Fruit fly (Drosophila melanogaster) whole organism, adult: ENCODE measurements around the gene Pburs.

Experiments
- CG11617 ChIP-seq: fragments of 200-800 bp; sonication (Bioruptor generic); optimal IDR thresholded peaks from 2 replicates; lab custom pipeline; 2017; ENCODE audit warnings: mild to moderate bottlenecking, missing biosample characterization, missing genetic modification reagents, missing genetic modification characterization
- CG12768 ChIP-seq: fragments of 200-800 bp; sonication (Bioruptor generic); optimal IDR thresholded peaks from 2 replicates; lab custom pipeline; 2017; ENCODE audit warnings: missing biosample characterization, missing genetic modification characterization, mild to moderate bottlenecking, moderate library complexity, missing genetic modification reagents
- CG14711 ChIP-seq: fragments of 200-800 bp; sonication (Bioruptor generic); optimal IDR thresholded peaks from 2 replicates; lab custom pipeline; 2018; ENCODE audit warnings: missing biosample characterization, mild to moderate bottlenecking, missing genetic modification characterization, moderate library complexity
- CG1620 ChIP-seq: fragments of 200-800 bp; sonication (Bioruptor generic); optimal IDR thresholded peaks from 2 replicates; lab custom pipeline; 2016; ENCODE audit warnings: missing biosample characterization, missing genetic modification characterization
- CG33017 ChIP-seq: fragments of 200-800 bp; sonication (Bioruptor generic); optimal IDR thresholded peaks from 2 replicates; lab custom pipeline; 2018; ENCODE audit warnings: missing biosample characterization, mild to moderate bottlenecking, missing genetic modification characterization, moderate library complexity
- CG5204 ChIP-seq: fragments of 200-800 bp; sonication (Bioruptor generic); optimal IDR thresholded peaks from 2 replicates; lab custom pipeline; 2016; ENCODE audit warnings: missing biosample characterization, missing genetic modification characterization
- CG7045 ChIP-seq: fragments of 200-800 bp; sonication (Bioruptor generic); optimal IDR thresholded peaks from 2 replicates; lab custom pipeline; 2017; ENCODE audit warnings: missing biosample characterization, mild to moderate bottlenecking, missing genetic modification characterization
- CG7101 ChIP-seq: fragments of 200-800 bp; sonication (Bioruptor generic); optimal IDR thresholded peaks from 2 replicates; lab custom pipeline; 2018; ENCODE audit warnings: missing biosample characterization, mild to moderate bottlenecking, missing genetic modification characterization, moderate library complexity
- Clk ChIP-seq: fragments of 200-800 bp; sonication (Bioruptor generic); optimal IDR thresholded peaks from 2 replicates; lab custom pipeline; 2017; ENCODE audit warnings: missing biosample characterization, missing genetic modification characterization
- Crg-1 ChIP-seq: fragments of 200-800 bp; sonication (Bioruptor generic); optimal IDR thresholded peaks from 2 replicates; lab custom pipeline; 2016; ENCODE audit warnings: missing biosample characterization, missing genetic modification characterization
- Hr96 ChIP-seq: fragments of 200-800 bp; sonication (Bioruptor generic); optimal IDR thresholded peaks from 2 replicates; lab custom pipeline; 2016; ENCODE audit warnings: missing biosample characterization, missing genetic modification characterization
- Mnt ChIP-seq: fragments of 200-800 bp; sonication (Bioruptor generic); optimal IDR thresholded peaks from 2 replicates; lab custom pipeline; 2016; ENCODE audit warnings: missing biosample characterization, mild to moderate bottlenecking, missing genetic modification characterization
- bab1 ChIP-seq: fragments of 200-800 bp; sonication (Bioruptor generic); optimal IDR thresholded peaks from 3 replicates; lab custom pipeline; 2019; ENCODE audit warnings: missing biosample characterization, mild to moderate bottlenecking, missing genetic modification characterization, moderate library complexity
- cic ChIP-seq: fragments of 200-800 bp; sonication (Bioruptor generic); optimal IDR thresholded peaks from 2 replicates; lab custom pipeline; 2017; ENCODE audit warnings: missing biosample characterization, mild to moderate bottlenecking, missing genetic modification characterization, moderate library complexity
- cnc ChIP-seq, 2 experiments: fragments of >200 bp; optimal IDR thresholded peaks; 2 replicates each; lab custom pipeline; 2017
- kay ChIP-seq: fragments of 200-800 bp; sonication (Bioruptor generic); peaks from one replicate; lab custom pipeline; 2016; ENCODE audit warnings: missing biosample characterization, missing genetic modification characterization, borderline replicate concordance
- ovo ChIP-seq: fragments of 200-800 bp; sonication (Bioruptor generic); optimal IDR thresholded peaks from 2 replicates; lab custom pipeline; 2016; ENCODE audit warnings: missing biosample characterization, missing genetic modification characterization
- pad ChIP-seq: fragments of 200-800 bp; sonication (Bioruptor generic); optimal IDR thresholded peaks from 3 replicates; lab custom pipeline; 2017; ENCODE audit warnings: missing biosample characterization, missing genetic modification characterization, mild to moderate bottlenecking, moderate library complexity, missing genetic modification reagents
- tj ChIP-seq: fragments of 200-800 bp; sonication (Bioruptor generic); optimal IDR thresholded peaks from 3 replicates; lab custom pipeline; 2017; ENCODE audit warnings: missing biosample characterization, mild to moderate bottlenecking, missing genetic modification characterization, moderate library complexity
- toe ChIP-seq: fragments of 200-800 bp; sonication (Bioruptor generic); optimal IDR thresholded peaks from 2 replicates; lab custom pipeline; 2016; ENCODE audit warnings: missing biosample characterization, missing genetic modification characterization

The Pburs gene

dm6 chr2L:14430138-14430815 lies 13.1 kb upstream of the Pburs start:
- TF ChIP-seq cnc (optimal IDR thresholded peaks at IDR 0.05; lab: Kevin White, UChicago) (no peak), CG7101 (tag; lab: Kevin White, UChicago) (no peak), CG33017 (tag; lab: Kevin White, UChicago) (no peak), kay (GFP tag; lab: Kevin White, UChicago) (no peak), Crg-1 (GFP tag; lab: Kevin White, UChicago) (no peak), CG12768 (GFP tag; lab: Kevin White, UChicago) (no peak), CG11617 (no peak), CG7045 (GFP tag; lab: Kevin White, UChicago) (no peak), CG1620 (GFP tag; lab: Kevin White, UChicago) (no peak), CG14711 (tag; lab: Kevin White, UChicago) (no peak), tj (GFP tag; lab: Kevin White, UChicago) (no peak), bab1 (GFP tag; lab: Kevin White, UChicago) (no peak), toe (no peak), ovo (GFP tag; lab: Kevin White, UChicago) (no peak), Mnt (GFP tag; lab: Kevin White, UChicago) (no peak), Clk (no peak), CG5204 (GFP tag; lab: Kevin White, UChicago) (no peak)

- TF ChIP-seq tj (GFP tag; lab: Kevin White, UChicago) = no peak
- TF ChIP-seq CG5204 (GFP tag; lab: Kevin White, UChicago) = no peak
- TF ChIP-seq bab1 (GFP tag; lab: Kevin White, UChicago) = no peak
- no peak for TF ChIP-seq ovo (GFP tag; lab: Kevin White, UChicago)
- no peak for TF ChIP-seq CG12768 (GFP tag; lab: Kevin White, UChicago)
- no peak for TF ChIP-seq Clk
Observed at dm6 chr2L:14425089-14425488, 8.0 kb upstream of the Pburs start, which contains the start of gene Cpr35B. TSS of gene Cpr35B (minus strand) at chr2L:14425189.

dm6 chr2L:14422029-14422831 lies 5.1 kb upstream of the Pburs start:
- TF ChIP-seq CG12768 (GFP tag; lab: Kevin White, UChicago) = no peak
- TF ChIP-seq cnc (optimal IDR thresholded peaks at IDR 0.05; lab: Kevin White, UChicago) = no peak
- TF ChIP-seq CG7101 (tag; lab: Kevin White, UChicago) = no peak
- TF ChIP-seq CG5204 (GFP tag; lab: Kevin White, UChicago) = no peak
- no peak for TF ChIP-seq CG33017 (tag; lab: Kevin White, UChicago)
- no peak for TF ChIP-seq bab1 (GFP tag; lab: Kevin White, UChicago)
- no peak for TF ChIP-seq ovo (GFP tag; lab: Kevin White, UChicago)
- no peak for TF ChIP-seq kay (GFP tag; lab: Kevin White, UChicago)
- TF ChIP-seq CG14711 (tag; lab: Kevin White, UChicago) = no peak
- TF ChIP-seq Clk = no peak
- TF ChIP-seq pad (GFP tag; lab: Kevin White, UChicago) = no peak
- no peak for TF ChIP-seq tj (GFP tag; lab: Kevin White, UChicago)
- TF ChIP-seq Crg-1 (GFP tag; lab: Kevin White, UChicago) = no peak

dm6 chr2L:14414291-14414893 lies 2.7 kb downstream of the Pburs start:
- TF ChIP-seq bab1 (GFP tag; lab: Kevin White, UChicago) = no peak
- TF ChIP-seq CG12768 (GFP tag; lab: Kevin White, UChicago) = no peak
- TF ChIP-seq tj (GFP tag; lab: Kevin White, UChicago) = no peak
- TF ChIP-seq Clk = no peak
- no peak for TF ChIP-seq toe
- TF ChIP-seq cic = no peak
- no peak for TF ChIP-seq CG14711 (tag; lab: Kevin White, UChicago)
- TF ChIP-seq CG11617 = no peak
- TF ChIP-seq CG1620 (GFP tag; lab: Kevin White, UChicago) = no peak
- TF ChIP-seq cnc (optimal IDR thresholded peaks at IDR 0.05; lab: Kevin White, UChicago) = no peak
- no peak for TF ChIP-seq Crg-1 (GFP tag; lab: Kevin White, UChicago)
- no peak for TF ChIP-seq CG7045 (GFP tag; lab: Kevin White, UChicago)
- no peak for TF ChIP-seq CG33017 (tag; lab: Kevin White, UChicago)
- TF ChIP-seq Hr96 (GFP tag; lab: Kevin White, UChicago) = no peak
- no peak for TF ChIP-seq pad (GFP tag; lab: Kevin White, UChicago)
- TF ChIP-seq CG5204 (GFP tag; lab: Kevin White, UChicago) = no peak
- no peak for TF ChIP-seq Mnt (GFP tag; lab: Kevin White, UChicago)
- no peak for TF ChIP-seq CG7101 (tag; lab: Kevin White, UChicago)
- TF ChIP-seq kay (GFP tag; lab: Kevin White, UChicago) = no peak
- no peak for TF ChIP-seq ovo (GFP tag; lab: Kevin White, UChicago)

dm6 chr2L:14413408-14413807 lies 3.7 kb downstream of the Pburs start:
- no peak for TF ChIP-seq Hr96 (GFP tag; lab: Kevin White, UChicago)
- TF ChIP-seq Mnt (GFP tag; lab: Kevin White, UChicago) = no peak
- TF ChIP-seq CG14711 (tag; lab: Kevin White, UChicago) = no peak
- TF ChIP-seq bab1 (GFP tag; lab: Kevin White, UChicago) = no peak
- no peak for TF ChIP-seq CG33017 (tag; lab: Kevin White, UChicago)
- TF ChIP-seq CG7101 (tag; lab: Kevin White, UChicago) = no peak
- no peak for TF ChIP-seq ovo (GFP tag; lab: Kevin White, UChicago)
- TF ChIP-seq pad (GFP tag; lab: Kevin White, UChicago) = no peak
- TF ChIP-seq cic = no peak
- TF ChIP-seq kay (GFP tag; lab: Kevin White, UChicago) = no peak
- TF ChIP-seq CG7045 (GFP tag; lab: Kevin White, UChicago) = no peak
- TF ChIP-seq Crg-1 (GFP tag; lab: Kevin White, UChicago) = no peak
